Worm (Caenorhabditis elegans) whole organism, early embryonic: ENCODE results near the gene Y55F3BR.11.
"Not testable (repeated sequence)": the region's sequence is repeated elsewhere in the genome, so short reads cannot be mapped to it uniquely, and the experiment has no call there.

Source experiments
- B0310.2 ChIP-seq: sonication (generic microtip); optimal IDR thresholded peaks from 2 replicates; lab custom pipeline; 2016; ENCODE audit warnings: mild to moderate bottlenecking, missing genetic modification characterization, missing compliant biosample characterization
- F13C5.2 ChIP-seq: sonication (generic microtip); optimal IDR thresholded peaks from 2 replicates; lab custom pipeline; 2017; ENCODE audit warnings: mild to moderate bottlenecking, missing genetic modification characterization, inconsistent platforms, missing compliant biosample characterization
- aly-1 ChIP-seq: sonication (generic microtip); optimal IDR thresholded peaks from 2 replicates; lab custom pipeline; 2016; ENCODE audit warnings: missing genetic modification characterization, missing compliant biosample characterization
- ama-1 ChIP-seq: fragments of 150-350 bp; optimal IDR thresholded peaks from 2 replicates; lab custom pipeline; 2014
- ceh-13 ChIP-seq: fragments of 200-800 bp; sonication (Bioruptor generic); optimal IDR thresholded peaks from 2 replicates; lab custom pipeline; 2018; ENCODE audit warnings: mild to moderate bottlenecking, missing genetic modification characterization, missing compliant biosample characterization
- ceh-36 ChIP-seq: sonication (generic microtip); optimal IDR thresholded peaks from 2 replicates; lab custom pipeline; 2016; ENCODE audit warnings: missing genetic modification characterization, inconsistent platforms, missing compliant biosample characterization
- ets-7 ChIP-seq: sonication (generic microtip); optimal IDR thresholded peaks from 2 replicates; lab custom pipeline; 2016; ENCODE audit warnings: missing genotype, missing genetic modification characterization, missing compliant biosample characterization
- flt-1 ChIP-seq: fragments of 200-800 bp; sonication (Bioruptor generic); IDR thresholded peaks from 2 replicates; pipeline ENCODE4 v1.3.6; 2022; ENCODE audit warnings: missing genetic modification characterization, missing compliant biosample characterization
- hmbx-1 ChIP-seq: sonication (generic microtip); optimal IDR thresholded peaks from 2 replicates; lab custom pipeline; 2016; ENCODE audit warnings: mild to moderate bottlenecking, missing genetic modification characterization, missing compliant biosample characterization
- hmg-4 ChIP-seq: fragments of 200-800 bp; sonication (Bioruptor generic); optimal IDR thresholded peaks from 2 replicates; lab custom pipeline; 2018; ENCODE audit warnings: mild to moderate bottlenecking, missing genetic modification characterization, missing compliant biosample characterization
- hnd-1 ChIP-seq: sonication (generic microtip); optimal IDR thresholded peaks from 2 replicates; lab custom pipeline; 2016; ENCODE audit warnings: missing genetic modification characterization, missing compliant biosample characterization
- pes-1 ChIP-seq: fragments of 200-800 bp; sonication (Bioruptor generic); IDR thresholded peaks from 2 replicates; pipeline ENCODE4 v1.3.6; 2022; ENCODE audit warnings: missing genetic modification reagents, missing genetic modification characterization, missing compliant biosample characterization
- scrt-1 ChIP-seq: fragments of 200-800 bp; sonication (Bioruptor generic); IDR thresholded peaks from 2 replicates; pipeline ENCODE4 v1.3.6; 2022; ENCODE audit warnings: missing genetic modification characterization, missing compliant biosample characterization
- sea-1 ChIP-seq: fragments of 200-800 bp; sonication (Bioruptor generic); conservative IDR thresholded peaks from 2 replicates; pipeline ENCODE4 v1.3.6; 2022; ENCODE audit warnings: missing genetic modification characterization, missing compliant biosample characterization
- tbx-11 ChIP-seq: fragments of 200-800 bp; sonication (Bioruptor generic); IDR thresholded peaks from 2 replicates; pipeline ENCODE4 v1.3.6; 2022; ENCODE audit warnings: missing genetic modification characterization, missing compliant biosample characterization
- tbx-37 ChIP-seq: fragments of 200-800 bp; sonication (Bioruptor generic); conservative IDR thresholded peaks from 2 replicates; pipeline ENCODE4 v1.3.6; 2022; ENCODE audit warnings: missing genetic modification reagents, missing genetic modification characterization, missing compliant biosample characterization
- tra-4 ChIP-seq: sonication (generic microtip); optimal IDR thresholded peaks from 2 replicates; lab custom pipeline; 2017; ENCODE audit warnings: missing genetic modification characterization, missing compliant biosample characterization

Y55F3BR.11 gene

DNA sequence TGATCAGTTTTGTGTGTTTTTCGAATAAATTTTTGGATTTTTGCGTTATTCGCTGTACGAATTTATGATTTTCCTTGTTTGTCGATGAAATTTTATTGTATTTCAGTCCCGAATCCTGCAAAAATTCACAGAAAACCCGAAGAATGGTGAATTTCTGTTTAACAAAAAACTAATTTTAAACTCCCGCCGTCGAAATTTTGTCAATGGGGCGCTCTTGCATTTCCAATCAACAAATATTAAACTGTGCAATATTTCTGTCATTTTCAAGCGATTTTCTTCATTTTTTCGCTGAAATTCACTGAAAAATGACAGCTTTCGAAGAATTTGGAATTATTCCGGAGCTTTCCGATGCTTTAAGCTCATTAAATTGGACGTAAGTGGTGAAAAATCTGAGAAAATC lies 19.7 kb downstream of the Y55F3BR.11 start, which contains the start of gene Y55F3BR.1:
Y55F3BR.1 (plus strand) TSS at position 115 of the 400 bp plus-strand sequence.
- TF ChIP-seq tbx-37 (GFP tag; lab: Robert Waterston, UW) = no peak
- TF ChIP-seq ets-7 (tag; lab: Kevin White, UChicago) = no peak
- no peak for TF ChIP-seq hnd-1 (tag; lab: Kevin White, UChicago)
- no peak for TF ChIP-seq B0310.2
- TF ChIP-seq sea-1 (GFP tag; lab: Robert Waterston, UW) = no peak

DNA sequence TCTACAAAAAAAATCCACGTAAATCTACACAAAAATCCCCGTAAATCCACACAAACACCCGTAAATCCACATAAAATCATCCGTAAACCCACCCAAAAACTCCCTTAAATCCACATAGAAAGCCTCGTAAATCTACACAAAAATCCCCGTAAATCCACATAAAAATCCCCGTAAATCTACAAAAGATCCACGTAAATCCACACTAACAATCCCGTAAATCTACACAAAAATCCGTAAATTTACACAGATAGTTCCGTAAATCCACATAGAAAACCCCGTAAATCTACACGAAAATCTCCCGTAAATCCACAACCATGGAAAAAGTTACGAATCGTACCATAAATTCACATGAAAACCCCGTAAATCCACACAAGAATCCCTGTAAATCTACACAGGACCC lies 23.6 kb downstream of the Y55F3BR.11 start:
- TF ChIP-seq tra-4 (tag; lab: Kevin White, UChicago) (no peak), ceh-36 (tag; lab: Kevin White, UChicago) (no peak), ets-7 (tag; lab: Kevin White, UChicago) (no peak), tbx-11 (GFP tag; lab: Robert Waterston, UW) (no peak), F13C5.2 (tag; lab: Kevin White, UChicago) (no peak), hnd-1 (tag; lab: Kevin White, UChicago) (no peak), sea-1 (GFP tag; lab: Robert Waterston, UW) (no peak), hmbx-1 (tag; lab: Kevin White, UChicago) (no peak), hmg-4 (no peak), flt-1 (no peak), aly-1 (tag; lab: Kevin White, UChicago) (no peak), ceh-13 (no peak), ama-1 (no peak), pes-1 (no peak), B0310.2 (no peak), scrt-1 (no peak), tbx-37 (GFP tag; lab: Robert Waterston, UW) (no peak)

DNA sequence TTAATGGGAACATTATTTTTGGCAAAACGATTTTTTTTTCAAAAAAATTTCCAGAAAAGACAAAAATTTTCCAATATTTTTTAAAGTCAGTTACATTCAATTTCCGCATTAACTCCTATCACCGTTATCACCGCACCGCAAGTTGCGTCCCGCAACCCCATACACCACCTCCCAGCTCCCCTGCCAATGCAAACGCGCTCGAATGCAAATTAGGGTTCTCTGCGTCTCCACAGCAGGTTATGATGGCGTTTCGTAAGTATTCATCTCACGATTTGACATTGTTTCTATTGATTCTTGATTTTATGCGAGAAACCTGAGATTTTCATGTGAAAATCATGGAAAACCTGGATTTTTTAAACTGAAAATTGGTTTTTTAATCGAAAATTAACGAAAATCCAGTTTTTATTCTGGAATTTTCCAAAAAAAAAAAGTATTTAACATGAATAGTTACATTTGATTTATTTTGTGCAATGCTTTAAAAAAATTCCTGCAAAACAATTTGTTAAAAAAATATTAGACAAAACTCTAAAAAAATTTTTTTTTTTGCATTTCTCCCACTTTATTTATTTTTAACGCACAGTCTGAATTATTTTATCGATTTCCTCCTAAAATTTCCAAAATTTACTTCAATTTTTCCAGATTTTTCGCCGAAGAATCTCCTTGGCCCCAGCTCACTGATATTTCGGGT lies 29.8 kb downstream of the Y55F3BR.11 start, which contains the start of gene mak-2:
mak-2 (plus strand) TSS at position 638 of the 688 bp plus-strand sequence.
- no peak for TF ChIP-seq B0310.2
- peak; percentile 64 for TF ChIP-seq F13C5.2 (tag; lab: Kevin White, UChicago)

DNA sequence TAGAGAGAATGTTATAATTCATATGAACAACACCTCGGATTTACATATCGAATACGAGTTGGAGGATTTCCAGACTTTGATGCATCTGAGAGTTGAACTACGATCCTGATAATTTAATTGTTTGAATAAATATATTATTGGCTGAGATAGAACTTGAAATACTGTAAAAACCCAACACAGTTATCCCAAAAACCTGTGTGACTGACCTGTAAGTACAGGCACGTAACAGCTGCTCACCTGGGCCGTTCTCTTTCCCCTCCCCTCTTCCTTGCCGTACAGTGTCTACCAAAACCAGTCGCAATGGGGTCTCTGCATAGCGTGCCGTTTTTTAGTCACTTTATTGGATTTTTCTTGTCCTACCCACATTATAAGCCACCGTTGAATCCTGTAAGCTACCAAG lies 49.9 kb downstream of the Y55F3BR.11 start, which contains the start of gene fbxc-12:
fbxc-12 (plus strand) TSS at position 301 of the 400 bp plus-strand sequence.
- TF ChIP-seq hmbx-1 (tag; lab: Kevin White, UChicago); F13C5.2 (tag; lab: Kevin White, UChicago); tbx-11 (GFP tag; lab: Robert Waterston, UW): not testable (repeated sequence)
